Worm (Caenorhabditis elegans) whole organism, late embryonic: ENCODE results near the gene rgef-1.

Source experiments
- C08G9.2 ChIP-seq: sonication (generic microtip); optimal IDR thresholded peaks from 2 replicates; lab custom pipeline; 2016; ENCODE audit warnings: mild to moderate bottlenecking, missing genetic modification characterization, moderate library complexity, missing compliant biosample characterization
- K02D7.2 ChIP-seq: sonication (generic microtip); optimal IDR thresholded peaks from 2 replicates; lab custom pipeline; 2017; ENCODE audit warnings: mild to moderate bottlenecking, missing genetic modification characterization, missing compliant biosample characterization
- K09A11.1 ChIP-seq: sonication (generic microtip); optimal IDR thresholded peaks from 2 replicates; lab custom pipeline; 2017; ENCODE audit warnings: antibody characterized with exemption, mild to moderate bottlenecking, missing genetic modification characterization, missing compliant biosample characterization; ENCODE audit not compliant: insufficient read depth
- T23F11.4 ChIP-seq: fragments of 200-800 bp; sonication (Bioruptor generic); optimal IDR thresholded peaks from 2 replicates; lab custom pipeline; 2018; ENCODE audit warnings: mild to moderate bottlenecking, missing genetic modification characterization, missing compliant biosample characterization
- ama-1 ChIP-seq: fragments of 150-350 bp; optimal IDR thresholded peaks from 2 replicates; lab custom pipeline; 2014
- ceh-14 ChIP-seq: sonication (generic microtip); optimal IDR thresholded peaks from 2 replicates; lab custom pipeline; 2016; ENCODE audit warnings: missing genotype, missing genetic modification characterization, missing compliant biosample characterization
- ceh-18 ChIP-seq: sonication (generic microtip); optimal IDR thresholded peaks from 2 replicates; lab custom pipeline; 2016; ENCODE audit warnings: missing genetic modification characterization, missing compliant biosample characterization
- ceh-19 ChIP-seq: fragments of 200-800 bp; sonication (Bioruptor generic); optimal IDR thresholded peaks from 2 replicates; lab custom pipeline; 2018; ENCODE audit warnings: mild to moderate bottlenecking, missing genetic modification characterization, missing compliant biosample characterization
- ceh-2 ChIP-seq: sonication (generic microtip); optimal IDR thresholded peaks from 2 replicates; lab custom pipeline; 2016; ENCODE audit warnings: missing genotype, missing genetic modification characterization, missing compliant biosample characterization
- ceh-22 ChIP-seq: sonication (generic microtip); optimal IDR thresholded peaks from 2 replicates; lab custom pipeline; 2017; ENCODE audit warnings: missing biosample characterization, missing genetic modification characterization
- ceh-30 ChIP-seq: fragments of 150-350 bp; optimal IDR thresholded peaks from 2 replicates; lab custom pipeline; 2014; ENCODE audit warnings: missing biosample characterization, missing genetic modification characterization
- ceh-31 ChIP-seq: sonication (generic microtip); optimal IDR thresholded peaks from 2 replicates; lab custom pipeline; 2016; ENCODE audit warnings: missing genetic modification characterization, missing compliant biosample characterization
- ceh-34 ChIP-seq: sonication (generic microtip); optimal IDR thresholded peaks from 2 replicates; lab custom pipeline; 2016; ENCODE audit warnings: mild to moderate bottlenecking, missing genetic modification characterization, missing compliant biosample characterization
- ceh-9 ChIP-seq: sonication (generic microtip); optimal IDR thresholded peaks from 2 replicates; lab custom pipeline; 2016; ENCODE audit warnings: mild to moderate bottlenecking, missing genetic modification characterization, inconsistent platforms, missing compliant biosample characterization
- che-1 ChIP-seq: sonication (generic microtip); optimal IDR thresholded peaks from 2 replicates; lab custom pipeline; 2016; ENCODE audit warnings: mild to moderate bottlenecking, missing genetic modification characterization, missing compliant biosample characterization
- dve-1 ChIP-seq: sonication (generic microtip); optimal IDR thresholded peaks from 2 replicates; lab custom pipeline; 2017; ENCODE audit warnings: antibody characterized with exemption, mild to moderate bottlenecking, missing genetic modification characterization, missing compliant biosample characterization
- elt-2 ChIP-seq: sonication (generic microtip); optimal IDR thresholded peaks from 2 replicates; lab custom pipeline; 2016; ENCODE audit warnings: missing genetic modification reagents, missing genetic modification characterization, missing compliant biosample characterization
- elt-4 ChIP-seq: sonication (generic microtip); optimal IDR thresholded peaks from 2 replicates; lab custom pipeline; 2016; ENCODE audit warnings: missing genetic modification characterization, missing compliant biosample characterization
- eyg-1 ChIP-seq: sonication (generic microtip); optimal IDR thresholded peaks from 2 replicates; lab custom pipeline; 2016; ENCODE audit warnings: missing genotype, missing genetic modification characterization, missing compliant biosample characterization
- fkh-6 ChIP-seq: sonication (generic microtip); optimal IDR thresholded peaks from 2 replicates; lab custom pipeline; 2016; ENCODE audit warnings: missing genetic modification characterization, missing compliant biosample characterization
- hlh-15 ChIP-seq: sonication (generic microtip); optimal IDR thresholded peaks from 2 replicates; lab custom pipeline; 2016; ENCODE audit warnings: missing genetic modification characterization, missing compliant biosample characterization
- hlh-6 ChIP-seq: sonication (generic microtip); optimal IDR thresholded peaks from 2 replicates; lab custom pipeline; 2016; ENCODE audit warnings: missing genotype, missing genetic modification characterization, missing compliant biosample characterization
- hlh-8 ChIP-seq: sonication (generic microtip); optimal IDR thresholded peaks from 2 replicates; lab custom pipeline; 2016; ENCODE audit warnings: missing genotype, missing genetic modification characterization, missing compliant biosample characterization
- lin-11 ChIP-seq: fragments of 200-800 bp; sonication (Bioruptor generic); optimal IDR thresholded peaks from 2 replicates; lab custom pipeline; 2018; ENCODE audit warnings: mild to moderate bottlenecking, missing genetic modification characterization, missing compliant biosample characterization
- nfya-1 ChIP-seq: sonication (generic microtip); optimal IDR thresholded peaks from 2 replicates; lab custom pipeline; 2017; ENCODE audit warnings: missing genetic modification characterization, mild to moderate bottlenecking, missing compliant biosample characterization, antibody characterized with exemption, moderate library complexity
- nhr-232 ChIP-seq: sonication (generic microtip); optimal IDR thresholded peaks from 2 replicates; lab custom pipeline; 2016; ENCODE audit warnings: missing genetic modification characterization, missing compliant biosample characterization
- npax-4 ChIP-seq: sonication (generic microtip); optimal IDR thresholded peaks from 2 replicates; lab custom pipeline; 2016; ENCODE audit warnings: missing genetic modification characterization, missing compliant biosample characterization
- pag-3 ChIP-seq: sonication (generic microtip); optimal IDR thresholded peaks from 2 replicates; lab custom pipeline; 2016; ENCODE audit warnings: missing compliant biosample characterization, missing genetic modification characterization, borderline replicate concordance
- pat-9 ChIP-seq: fragments of 200-800 bp; sonication (Bioruptor generic); optimal IDR thresholded peaks from 2 replicates; lab custom pipeline; 2018; ENCODE audit warnings: mild to moderate bottlenecking, missing genetic modification characterization, moderate library complexity, missing compliant biosample characterization
- pax-1 ChIP-seq: fragments of 150-350 bp; optimal IDR thresholded peaks from 2 replicates; lab custom pipeline; 2014; ENCODE audit warnings: missing biosample characterization, missing genetic modification characterization
- pqm-1 ChIP-seq: sonication (generic microtip); optimal IDR thresholded peaks from 2 replicates; lab custom pipeline; 2016; ENCODE audit warnings: missing genetic modification characterization, missing compliant biosample characterization
- ref-2 ChIP-seq: sonication (generic microtip); optimal IDR thresholded peaks from 2 replicates; lab custom pipeline; 2016; ENCODE audit warnings: missing genetic modification characterization, missing compliant biosample characterization
- sdc-2 ChIP-seq: sonication (generic microtip); optimal IDR thresholded peaks from 2 replicates; lab custom pipeline; 2016; ENCODE audit warnings: missing genotype, missing genetic modification characterization, missing compliant biosample characterization
- sox-2 ChIP-seq: fragments of 200-800 bp; sonication (Bioruptor generic); IDR thresholded peaks from 2 replicates; pipeline ENCODE4 v1.3.6; 2022; ENCODE audit warnings: missing genetic modification reagents, missing genetic modification characterization, missing compliant biosample characterization
- sox-4 ChIP-seq: sonication (generic microtip); optimal IDR thresholded peaks from 2 replicates; lab custom pipeline; 2017; ENCODE audit warnings: mild to moderate bottlenecking, missing genetic modification characterization, inconsistent platforms, missing compliant biosample characterization
- syd-9 ChIP-seq: sonication (generic microtip); optimal IDR thresholded peaks from 2 replicates; lab custom pipeline; 2016; ENCODE audit warnings: mild to moderate bottlenecking, missing genetic modification characterization, moderate library complexity, missing compliant biosample characterization
- tbx-2 ChIP-seq: sonication (generic microtip); optimal IDR thresholded peaks from 2 replicates; lab custom pipeline; 2016; ENCODE audit warnings: missing genetic modification characterization, missing compliant biosample characterization
- unc-3 ChIP-seq, 2 experiments: fragments of 200-800 bp in 1 of 2; sonication (Bioruptor generic) in 1 of 2; sonication (generic microtip) in 1 of 2; conservative IDR thresholded peaks in 1 of 2; optimal IDR thresholded peaks in 1 of 2; 2 replicates each; pipeline versions ENCODE4 v1.3.6 to Lab custom; 2016 to 2022; ENCODE audit warnings: missing compliant biosample characterization in 2 of 2, missing genetic modification characterization in 2 of 2, missing genetic modification reagents in 1 of 2
- unc-42 ChIP-seq: sonication (generic microtip); optimal IDR thresholded peaks from 2 replicates; lab custom pipeline; 2016; ENCODE audit warnings: missing genotype, missing genetic modification characterization, missing compliant biosample characterization
- unc-86 ChIP-seq: sonication (generic microtip); optimal IDR thresholded peaks from 2 replicates; lab custom pipeline; 2016; ENCODE audit warnings: missing genetic modification characterization, missing compliant biosample characterization

Gene rgef-1

DNA sequence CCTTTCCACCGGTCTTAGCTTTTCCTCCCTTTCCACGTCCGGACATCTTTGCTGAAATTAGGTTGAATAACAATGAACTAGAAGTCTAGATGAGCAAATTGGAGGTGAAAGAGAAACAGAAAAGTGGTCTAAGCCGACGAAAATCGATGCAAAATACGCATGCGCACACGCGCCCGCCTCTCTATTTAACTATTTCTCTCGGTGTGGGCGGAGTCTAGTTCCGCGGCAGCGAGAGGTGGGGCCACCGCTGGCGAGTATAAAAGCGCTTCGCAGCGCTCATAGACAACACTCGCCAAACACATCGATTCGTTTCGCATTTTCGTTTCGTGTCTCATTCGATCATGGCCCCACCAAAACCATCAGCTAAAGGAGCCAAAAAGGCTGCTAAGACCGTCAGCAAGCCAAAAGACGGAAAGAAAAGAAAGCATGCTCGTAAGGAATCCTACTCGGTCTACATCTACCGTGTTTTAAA is 16.2 kb downstream of the rgef-1 start, which contains the start of the genes his-35 and his-41 (continued):
- TF ChIP-seq pag-3 (tag; lab: Kevin White, UChicago) = no peak
- TF ChIP-seq nhr-232 (tag; lab: Kevin White, UChicago) = no peak
- no peak for TF ChIP-seq ama-1
- TF ChIP-seq hlh-15 (tag; lab: Kevin White, UChicago) = no peak
- TF ChIP-seq ceh-19 = no peak
- no peak for TF ChIP-seq T23F11.4 (GFP tag; lab: Kevin White, UChicago)
- no peak for TF ChIP-seq ceh-30
- TF ChIP-seq ceh-14 = no peak
- no peak for TF ChIP-seq elt-4
- TF ChIP-seq eyg-1 (tag; lab: Kevin White, UChicago) = no peak
- TF ChIP-seq unc-42 = no peak

ce11 chrV:9544176-9544632 is 17.3 kb downstream of the rgef-1 start, which contains the start of gene mdf-1:
Gene mdf-1 (minus strand): TSS chrV:9544226.
- peak; percentile 22 for TF ChIP-seq sox-4 (tag; lab: Kevin White, UChicago)
- peak; percentile 25 for TF ChIP-seq unc-86
- TF ChIP-seq ceh-30 = no peak
- no peak for TF ChIP-seq lin-11 (tag; lab: Kevin White, UChicago)
- TF ChIP-seq ceh-14 = peak; percentile 50
- TF ChIP-seq syd-9 (tag; lab: Kevin White, UChicago) = no peak
- TF ChIP-seq ref-2 = peak; percentile 7
- peak; percentile 2 for TF ChIP-seq che-1
- 0 out of 2 replicates have a peak, but pooled peaks have one; percentile 6 for TF ChIP-seq unc-3 (GFP tag; conservative IDR thresholded peaks at IDR 0.05; lab: Robert Waterston, UW)
- TF ChIP-seq unc-3 (tag; optimal IDR thresholded peaks at IDR 0.05; lab: Kevin White, UChicago) = no peak
- TF ChIP-seq ceh-2 = peak; percentile 6
- TF ChIP-seq npax-4 (tag; lab: Kevin White, UChicago) = no peak
- TF ChIP-seq unc-42 = peak; percentile 25
- peak; percentile 21 for TF ChIP-seq pax-1 (tag; lab: Kevin White, UChicago)
- TF ChIP-seq ceh-31 = peak; percentile 42
- peak; percentile 73 for TF ChIP-seq tbx-2 (tag; lab: Kevin White, UChicago)
- TF ChIP-seq pat-9 = peak; percentile 31
- TF ChIP-seq ceh-18 = peak; percentile 31
- TF ChIP-seq hlh-6 (tag; lab: Kevin White, UChicago) = no peak
- peak; percentile 69 for TF ChIP-seq nfya-1
- peak; percentile 16 for TF ChIP-seq K02D7.2 (tag; lab: Kevin White, UChicago)
- peak; percentile 14 for TF ChIP-seq ceh-34 (tag; lab: Kevin White, UChicago)
- no peak for TF ChIP-seq pqm-1
- TF ChIP-seq hlh-15 (tag; lab: Kevin White, UChicago) = no peak
- no peak for TF ChIP-seq sdc-2 (tag; lab: Kevin White, UChicago)
- TF ChIP-seq elt-2 (tag; lab: Kevin White, UChicago) = peak; percentile 50
- peak; percentile 62 for TF ChIP-seq K09A11.1 (tag; lab: Kevin White, UChicago)
- TF ChIP-seq, all 69 proteins: peak for 18

ce11 chrV:9541506-9541905 is 20.0 kb downstream of the rgef-1 start, which contains the start of gene C50F4.16:
Gene C50F4.16 (minus strand): TSS chrV:9541606.
- TF ChIP-seq dve-1 (tag; lab: Kevin White, UChicago) (no peak), ceh-9 (no peak), C08G9.2 (tag; lab: Kevin White, UChicago) (no peak), fkh-6 (tag; lab: Kevin White, UChicago) (no peak), hlh-8 (no peak), sox-2 (GFP tag; lab: Robert Waterston, UW) (no peak), ceh-30 (no peak), ceh-22 (tag; lab: Kevin White, UChicago) (no peak), lin-11 (tag; lab: Kevin White, UChicago) (no peak), ceh-14 (no peak), sdc-2 (tag; lab: Kevin White, UChicago) (no peak)
